Worm (Caenorhabditis elegans): ENCODE measurements around the gene M110.9.

M110.9 gene

DNA sequence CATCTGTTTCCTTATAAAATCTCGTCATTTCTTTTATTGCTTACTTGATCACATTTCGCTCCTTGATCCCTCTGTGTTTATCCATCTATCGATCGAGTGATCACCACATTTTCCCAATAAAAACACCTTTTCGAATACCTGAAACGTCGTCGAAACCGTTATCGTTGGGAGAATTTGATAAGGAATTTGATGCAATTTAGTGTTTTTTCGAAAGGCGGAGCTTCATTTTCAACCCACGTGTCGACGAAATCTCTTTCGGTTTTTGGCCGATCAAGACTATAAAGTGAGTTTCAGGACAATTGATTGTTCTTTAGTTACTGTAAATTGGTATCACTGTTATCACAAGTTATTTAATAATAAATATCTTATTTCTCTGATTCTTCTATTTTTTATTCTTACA is 33.5 kb downstream of the M110.9 start, which contains the start of gene srdh-1:
srdh-1 (plus strand) TSS at position 43 of the 400 bp plus-strand sequence.
- TF ChIP-seq lsy-12 (tag; optimal IDR thresholded peaks at IDR 0.05) (no peak), ceh-82 (tag; optimal IDR thresholded peaks at IDR 0.05) (no peak), hmg-11 (tag; optimal IDR thresholded peaks at IDR 0.05) (no peak), nfya-1 (tag; optimal IDR thresholded peaks at IDR 0.05; ENCODE audit: insufficient read depth) (no peak), nhr-43 (tag; optimal IDR thresholded peaks at IDR 0.05; ENCODE audit: poor library complexity, severe bottlenecking) (peak; percentile 13)

DNA sequence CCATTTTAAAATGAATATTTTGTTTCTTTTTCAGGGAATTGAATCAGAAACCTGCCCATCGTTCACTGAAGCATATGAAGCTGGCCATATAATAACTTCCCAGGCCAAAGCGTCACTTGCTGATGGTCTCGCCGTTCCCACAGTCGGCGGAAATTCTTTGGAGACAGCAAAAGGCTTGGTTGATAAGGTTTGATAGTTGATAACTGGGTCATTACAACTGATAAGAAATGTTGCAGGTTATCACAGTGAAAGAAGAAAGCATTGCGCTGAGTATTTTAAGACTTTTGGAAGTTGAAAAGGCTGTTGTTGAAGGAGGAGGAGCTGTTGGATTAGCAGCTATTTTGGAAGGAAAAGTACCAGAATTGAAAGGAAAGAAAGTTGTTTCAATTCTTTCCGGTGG is 35.5 kb downstream of the M110.9 start:
- peak; percentile 12 for TF ChIP-seq pqm-1 (tag; optimal IDR thresholded peaks at IDR 0.05)
- no peak for TF ChIP-seq unc-39 (tag; optimal IDR thresholded peaks at IDR 0.05)
- peak in 2 of 3 experiments; percentile 29 to 63 for TF ChIP-seq elt-3 (tag; optimal IDR thresholded peaks at IDR 0.05)
- TF ChIP-seq nhr-23 (tag; optimal IDR thresholded peaks at IDR 0.05): peak; percentile 13
- peak; percentile 82 for TF ChIP-seq elt-2 (tag; optimal IDR thresholded peaks at IDR 0.05)

DNA sequence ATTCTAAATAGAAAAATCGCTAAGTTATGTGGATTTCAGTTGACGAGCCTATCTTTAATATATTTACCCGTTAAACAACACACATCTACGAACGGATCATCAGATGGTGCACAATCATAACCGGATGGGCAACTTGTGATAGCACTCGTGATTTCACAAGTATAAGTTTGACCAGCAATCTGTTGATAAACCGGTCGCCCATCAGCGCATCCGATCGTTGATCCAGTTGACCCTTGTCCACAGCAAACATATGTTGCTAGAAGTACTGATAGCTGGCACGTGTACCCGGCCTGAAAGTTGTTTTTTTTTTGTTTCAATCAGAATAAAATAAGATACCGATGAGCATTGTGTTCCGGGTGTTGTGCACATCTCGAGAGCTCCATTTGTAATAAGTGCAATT is 36.6 kb downstream of the M110.9 start:
- TF ChIP-seq nhr-43 (tag; optimal IDR thresholded peaks at IDR 0.05; ENCODE audit: poor library complexity, severe bottlenecking) (peak; percentile 2), ama-1 (optimal IDR thresholded peaks at IDR 0.05) (no peak)

DNA sequence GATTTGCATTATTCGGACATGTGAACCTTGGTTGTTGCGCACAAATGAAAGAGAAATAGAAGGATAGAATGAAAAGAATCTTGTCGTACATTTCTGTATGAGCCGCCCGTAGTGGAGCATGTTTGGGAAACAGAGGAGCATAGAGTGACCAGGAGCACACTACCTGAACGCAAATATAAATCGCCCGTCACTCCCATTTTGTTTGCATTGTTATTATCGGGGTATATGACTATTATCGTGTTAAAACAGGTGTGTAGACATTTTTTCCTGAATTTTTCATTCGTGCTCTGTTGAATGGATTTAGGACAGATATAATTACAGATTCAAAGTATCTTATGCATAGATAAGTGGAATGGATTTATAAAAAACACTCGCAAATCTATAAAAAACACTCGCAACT is 38.3 kb downstream of the M110.9 start, which contains the start of gene K01C8.2:
K01C8.2 (minus strand) TSS at position 101 of the 400 bp plus-strand sequence.
- TF ChIP-seq egl-5 (tag; optimal IDR thresholded peaks at IDR 0.05) (no peak), jun-1 (tag; optimal IDR thresholded peaks at IDR 0.05) (no peak), daf-12 (tag; optimal IDR thresholded peaks at IDR 0.05) (no peak), tbx-2 (tag; optimal IDR thresholded peaks at IDR 0.05) (no peak)

DNA sequence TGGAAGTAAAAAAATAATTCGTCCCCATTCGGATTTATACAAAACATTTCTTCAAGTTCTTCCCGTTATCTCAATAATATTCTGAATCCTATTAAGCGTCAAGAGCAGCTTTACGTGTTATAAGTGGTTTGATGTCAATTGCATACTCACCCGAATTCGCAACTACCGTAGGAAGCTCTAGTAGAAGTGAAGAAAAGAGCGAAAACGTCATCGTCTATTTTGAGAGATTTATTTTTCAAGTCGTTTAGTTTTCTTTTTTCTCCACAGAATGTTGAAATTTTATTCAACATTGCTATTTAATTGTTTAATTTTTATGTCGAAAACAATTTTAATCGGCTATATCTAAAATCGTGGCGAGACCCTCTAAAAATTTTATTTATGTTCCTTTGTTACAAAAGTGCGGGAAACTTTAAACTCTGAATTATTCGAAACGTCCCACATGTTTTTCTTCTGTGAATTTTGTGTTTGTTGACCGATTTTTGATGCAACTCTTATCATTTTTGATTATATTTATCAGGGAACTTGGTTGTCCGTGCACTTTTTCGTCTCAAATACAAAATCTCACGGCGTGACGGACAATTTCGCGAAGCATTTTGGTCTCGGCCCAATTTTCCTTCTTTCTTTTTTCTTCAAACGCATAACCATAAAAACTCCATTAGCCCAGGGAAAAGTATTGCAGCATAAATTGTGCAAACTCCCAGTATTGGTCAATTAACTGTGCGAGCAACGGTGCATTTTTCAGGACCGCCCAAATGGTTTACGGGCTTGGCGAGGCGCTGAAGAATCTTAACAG is 39.0 kb downstream of the M110.9 start, which contains the start of gene tdc-1:
tdc-1 (plus strand) TSS at position 743 of the 793 bp plus-strand sequence.
- TF ChIP-seq elt-3 (tag; optimal IDR thresholded peaks at IDR 0.05): no peak
- TF ChIP-seq ceh-28 (tag; optimal IDR thresholded peaks at IDR 0.05): no peak
- TF ChIP-seq ceh-16 (tag; optimal IDR thresholded peaks at IDR 0.05): no peak
- TF ChIP-seq elt-2 (tag; optimal IDR thresholded peaks at IDR 0.05): no peak
- no peak for TF ChIP-seq ceh-82 (tag; optimal IDR thresholded peaks at IDR 0.05)
- TF ChIP-seq lsy-12 (tag; optimal IDR thresholded peaks at IDR 0.05): no peak
- no peak for TF ChIP-seq ceh-9 (tag; optimal IDR thresholded peaks at IDR 0.05)
- no peak for TF ChIP-seq sea-2 (GFP tag; optimal IDR thresholded peaks at IDR 0.05)
- no peak for TF ChIP-seq egl-27 (tag; optimal IDR thresholded peaks at IDR 0.05)
- TF ChIP-seq ztf-4 (tag; optimal IDR thresholded peaks at IDR 0.05): no peak
- no peak for TF ChIP-seq jun-1 (tag; optimal IDR thresholded peaks at IDR 0.05)
- no peak for TF ChIP-seq ZK546.5 (tag; optimal IDR thresholded peaks at IDR 0.05)
- no peak for TF ChIP-seq hmg-11 (tag; optimal IDR thresholded peaks at IDR 0.05)
- no peak for TF ChIP-seq egl-5 (tag; optimal IDR thresholded peaks at IDR 0.05)
- TF ChIP-seq lin-39 (tag; optimal IDR thresholded peaks at IDR 0.05): no peak
- no peak for TF ChIP-seq lin-15B (tag; optimal IDR thresholded peaks at IDR 0.05)
- TF ChIP-seq nhr-25 (tag; optimal IDR thresholded peaks at IDR 0.05): no peak
- no peak for TF ChIP-seq unc-62 (GFP tag; optimal IDR thresholded peaks at IDR 0.05)
- TF ChIP-seq tbx-2 (tag; optimal IDR thresholded peaks at IDR 0.05): no peak

DNA sequence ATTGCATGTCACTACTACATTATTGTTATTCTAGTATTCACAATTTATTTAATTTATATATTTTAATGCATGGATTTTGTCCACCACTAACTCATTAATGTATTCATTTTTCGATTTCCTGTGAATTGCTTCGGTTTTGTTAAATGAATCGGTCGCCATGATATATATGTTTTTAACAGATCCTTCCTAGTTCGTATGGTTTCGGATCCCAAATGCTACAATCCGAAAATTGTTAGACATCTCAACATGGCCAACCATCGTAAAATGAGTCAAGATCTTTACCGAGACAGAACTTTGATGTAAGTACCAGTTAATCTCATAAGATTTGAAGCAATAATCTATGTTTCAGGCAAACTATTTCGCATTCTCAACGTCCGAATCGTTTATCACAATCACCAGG is 42.0 kb downstream of the M110.9 start:
- TF ChIP-seq mml-1 (tag; optimal IDR thresholded peaks at IDR 0.05) (no peak), nhr-12 (tag; optimal IDR thresholded peaks at IDR 0.05) (no peak), ztf-11 (tag; optimal IDR thresholded peaks at IDR 0.05) (no peak), pha-4 (tag; optimal IDR thresholded peaks at IDR 0.05) (no peak), elt-2 (tag; optimal IDR thresholded peaks at IDR 0.05) (no peak), nhr-25 (tag; optimal IDR thresholded peaks at IDR 0.05) (no peak), unc-62 (GFP tag; optimal IDR thresholded peaks at IDR 0.05) (no peak), lin-39 (tag; optimal IDR thresholded peaks at IDR 0.05) (no peak), ceh-28 (tag; optimal IDR thresholded peaks at IDR 0.05) (no peak), fkh-2 (tag; optimal IDR thresholded peaks at IDR 0.05) (no peak), nfya-1 (tag; optimal IDR thresholded peaks at IDR 0.05; ENCODE audit: insufficient read depth) (no peak)

All from whole organism, L3 larva.